Fruit fly (Drosophila melanogaster): ENCODE measurements around the gene Remo.

DNA sequence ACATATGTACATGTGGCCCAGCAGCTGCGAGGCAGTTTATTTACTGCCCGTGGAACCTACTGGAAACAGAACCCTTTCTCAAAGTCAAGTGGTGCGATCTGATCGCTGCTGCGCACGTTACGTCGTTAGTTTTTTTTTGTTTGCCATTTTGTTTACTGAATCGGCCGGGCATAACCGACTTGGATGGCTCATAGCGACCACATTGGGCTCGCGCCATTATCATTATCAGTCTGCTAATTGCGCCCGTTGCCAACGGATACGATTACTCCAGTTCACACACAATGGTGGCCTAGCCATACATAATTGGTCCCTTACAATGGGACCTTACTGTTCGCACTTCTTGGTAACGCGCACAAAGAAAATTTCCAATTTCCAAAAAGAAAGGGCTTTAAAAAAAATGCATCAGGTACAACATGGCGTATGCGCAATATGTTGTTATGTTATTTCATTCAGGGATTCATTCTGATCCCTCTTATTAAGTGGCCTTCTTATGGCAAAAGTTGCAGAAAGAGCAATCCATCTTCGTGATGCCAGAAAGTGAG, 44.9 kb downstream of the Remo start:
- TF ChIP-seq CG6163 (GFP tag; IDR thresholded peaks at IDR 0.05) (peak; percentile 29; the same call in 1 of the 3 replicates), Sox15 (GFP tag; optimal IDR thresholded peaks at IDR 0.05) (no peak), lz (GFP tag; optimal IDR thresholded peaks at IDR 0.05) (peak; percentile 42), CG6854 (GFP tag; optimal IDR thresholded peaks at IDR 0.05) (no peak), CG11762 (GFP tag; optimal IDR thresholded peaks at IDR 0.05; ENCODE audit: insufficient read depth) (no peak), ss (GFP tag; optimal IDR thresholded peaks at IDR 0.05) (peak; percentile 23 to 35), Sox14 (GFP tag; optimal IDR thresholded peaks at IDR 0.05) (peak; percentile 67), OdsH (GFP tag; optimal IDR thresholded peaks at IDR 0.05) (peak; percentile 37), Sox102F (GFP tag; optimal IDR thresholded peaks at IDR 0.05) (peak; percentile 22), CG6792 (GFP tag; optimal IDR thresholded peaks at IDR 0.05) (peak; percentile 28), CG11294 (GFP tag; IDR thresholded peaks at IDR 0.05) (no peak)
